Worm (Caenorhabditis elegans) whole organism, late embryonic: ENCODE data around the gene B0336.7.

ENCODE experiments used
- F13H6.1 ChIP-seq: sonication (generic microtip); optimal IDR thresholded peaks from 2 replicates; lab custom pipeline; 2016; ENCODE audit warnings: missing genetic modification characterization, missing compliant biosample characterization
- ama-1 ChIP-seq: fragments of 150-350 bp; optimal IDR thresholded peaks from 2 replicates; lab custom pipeline; 2014
- ceh-14 ChIP-seq: sonication (generic microtip); optimal IDR thresholded peaks from 2 replicates; lab custom pipeline; 2016; ENCODE audit warnings: missing genotype, missing genetic modification characterization, missing compliant biosample characterization
- ceh-19 ChIP-seq: fragments of 200-800 bp; sonication (Bioruptor generic); optimal IDR thresholded peaks from 2 replicates; lab custom pipeline; 2018; ENCODE audit warnings: mild to moderate bottlenecking, missing genetic modification characterization, missing compliant biosample characterization
- elt-4 ChIP-seq: sonication (generic microtip); optimal IDR thresholded peaks from 2 replicates; lab custom pipeline; 2016; ENCODE audit warnings: missing genetic modification characterization, missing compliant biosample characterization
- ets-4 ChIP-seq: sonication (generic microtip); optimal IDR thresholded peaks from 2 replicates; lab custom pipeline; 2016; ENCODE audit warnings: missing genetic modification characterization, missing compliant biosample characterization
- fkh-10 ChIP-seq: fragments of 150-350 bp; optimal IDR thresholded peaks from 2 replicates; lab custom pipeline; 2014; ENCODE audit warnings: missing biosample characterization, missing genetic modification reagents, missing genetic modification characterization
- lim-6 ChIP-seq: sonication (generic microtip); optimal IDR thresholded peaks from 2 replicates; lab custom pipeline; 2016; ENCODE audit warnings: missing genetic modification characterization, missing compliant biosample characterization
- nhr-11 ChIP-seq: fragments of 150-350 bp; optimal IDR thresholded peaks from 2 replicates; lab custom pipeline; 2014; ENCODE audit warnings: missing biosample characterization, missing genetic modification characterization
- pha-4 ChIP-seq: fragments of 150-350 bp; optimal IDR thresholded peaks from 2 replicates; lab custom pipeline; 2018; ENCODE audit warnings: missing biosample characterization, missing genetic modification reagents, missing genetic modification characterization
- pqm-1 ChIP-seq: sonication (generic microtip); optimal IDR thresholded peaks from 2 replicates; lab custom pipeline; 2016; ENCODE audit warnings: missing genetic modification characterization, missing compliant biosample characterization
- sox-2 ChIP-seq: fragments of 200-800 bp; sonication (Bioruptor generic); IDR thresholded peaks from 2 replicates; pipeline ENCODE4 v1.3.6; 2022; ENCODE audit warnings: missing genetic modification reagents, missing genetic modification characterization, missing compliant biosample characterization
- unc-42 ChIP-seq: sonication (generic microtip); optimal IDR thresholded peaks from 2 replicates; lab custom pipeline; 2016; ENCODE audit warnings: missing genotype, missing genetic modification characterization, missing compliant biosample characterization
- unc-86 ChIP-seq: sonication (generic microtip); optimal IDR thresholded peaks from 2 replicates; lab custom pipeline; 2016; ENCODE audit warnings: missing genetic modification characterization, missing compliant biosample characterization

DNA sequence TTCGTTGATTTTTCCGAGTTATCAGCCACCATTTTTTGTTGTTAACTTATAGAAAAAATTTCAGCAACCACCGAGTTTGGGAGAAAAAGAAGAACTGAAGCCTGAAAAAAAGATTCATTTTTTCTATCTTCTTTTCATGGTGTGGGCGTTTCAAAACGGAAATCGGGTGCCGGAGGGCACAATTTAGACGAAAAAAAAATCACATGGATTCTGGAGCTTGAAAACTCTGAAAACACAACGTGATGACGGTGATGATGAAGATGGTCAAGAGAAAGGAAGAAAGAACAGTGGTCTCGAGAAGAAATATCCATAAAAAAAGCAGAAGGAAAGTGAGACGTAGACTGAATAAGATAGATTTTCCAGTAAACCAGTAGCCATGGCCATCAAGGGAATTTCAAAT, 13.2 kb downstream of the B0336.7 start, which contains the start of gene rcan-1:
- no peak for TF ChIP-seq F13H6.1 (tag; lab: Kevin White, UChicago)
- TF ChIP-seq nhr-11 (tag; lab: Kevin White, UChicago): no peak
- no peak for TF ChIP-seq unc-42 (tag; lab: Kevin White, UChicago)
- no peak for TF ChIP-seq pha-4 (tag; lab: Kevin White, UChicago)
- no peak for TF ChIP-seq lim-6 (tag; lab: Kevin White, UChicago)
- TF ChIP-seq ets-4 (tag; lab: Kevin White, UChicago): no peak
- no peak for TF ChIP-seq ceh-19 (GFP tag; lab: Kevin White, UChicago)
- TF ChIP-seq pqm-1 (tag; lab: Kevin White, UChicago): no peak
- TF ChIP-seq sox-2 (GFP tag; lab: Robert Waterston, UW): no peak
- TF ChIP-seq fkh-10 (GFP tag; lab: Kevin White, UChicago): no peak
- no peak for TF ChIP-seq elt-4 (tag; lab: Kevin White, UChicago)
- no peak for TF ChIP-seq unc-86 (tag; lab: Kevin White, UChicago)
- TF ChIP-seq ama-1 (lab: Kevin White, UChicago): no peak
- TF ChIP-seq ceh-14 (tag; lab: Kevin White, UChicago): no peak
